Worm (Caenorhabditis elegans): ENCODE measurements around the gene dnj-3.

DNA sequence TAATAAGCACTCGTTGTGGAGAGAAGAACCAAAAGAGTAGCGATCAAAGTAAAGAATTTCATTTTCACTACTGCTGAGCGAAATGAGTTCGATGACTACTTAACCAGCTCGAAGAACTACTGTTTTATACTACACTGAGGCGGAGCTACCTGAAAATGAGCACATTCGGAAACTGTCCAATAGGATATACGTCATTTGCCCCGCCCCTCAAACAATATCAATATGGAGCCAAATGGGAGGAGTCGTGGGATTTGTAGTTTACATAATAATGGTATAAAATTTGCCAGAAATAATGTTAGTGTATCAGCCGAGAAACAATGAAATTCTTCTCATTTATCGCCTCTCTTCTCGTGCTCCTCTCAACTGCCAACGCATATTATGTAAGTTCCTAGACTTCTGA is 21.0 kb downstream of the dnj-3 start, which contains the start of the genes C01G10.5 and C01G10.4:
- TF ChIP-seq nhr-11 (tag; optimal IDR thresholded peaks at IDR 0.05) (no peak), egl-27 (tag; optimal IDR thresholded peaks at IDR 0.05) (no peak), ceh-28 (tag; optimal IDR thresholded peaks at IDR 0.05) (no peak), ceh-9 (tag; optimal IDR thresholded peaks at IDR 0.05) (no peak), lin-39 (tag; optimal IDR thresholded peaks at IDR 0.05) (no peak), mdl-1 (tag; optimal IDR thresholded peaks at IDR 0.05) (no peak), fkh-10 (GFP tag; optimal IDR thresholded peaks at IDR 0.05) (no peak), ztf-4 (tag; optimal IDR thresholded peaks at IDR 0.05) (no peak), ZK546.5 (tag; optimal IDR thresholded peaks at IDR 0.05) (no peak), ceh-82 (tag; optimal IDR thresholded peaks at IDR 0.05) (no peak), eor-1 (tag; optimal IDR thresholded peaks at IDR 0.05) (no peak)

Measured in whole organism, L3 larva.